Worm (Caenorhabditis elegans): ENCODE results near the gene fbxb-114.

The fbxb-114 gene

DNA sequence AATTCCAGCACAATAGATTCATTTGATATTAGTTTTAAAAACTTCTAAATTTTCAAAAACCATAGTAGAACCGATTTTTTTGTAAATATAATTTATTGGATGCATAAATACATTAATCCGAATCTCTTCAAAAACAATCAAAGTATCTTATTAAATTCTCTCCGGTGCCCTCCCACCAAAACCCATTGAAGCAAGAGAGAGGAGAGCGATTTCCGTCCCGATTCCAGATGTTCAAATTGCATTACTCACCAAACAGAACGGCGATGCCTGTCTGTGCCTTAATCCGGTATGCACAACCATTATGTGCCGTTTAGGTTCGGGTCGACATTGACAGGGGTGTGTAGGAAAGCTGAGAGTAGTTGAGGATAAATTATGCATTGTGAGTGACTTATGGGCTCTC is 38.7 kb downstream of the fbxb-114 start:
- TF ChIP-seq chd-7 (tag; optimal IDR thresholded peaks at IDR 0.05) (no peak), nfya-2 (GFP tag; IDR thresholded peaks at IDR 0.05) (no peak), Y53F4B.3 (GFP tag; IDR thresholded peaks at IDR 0.05) (no peak), lin-40 (tag; optimal IDR thresholded peaks at IDR 0.05) (no peak), madf-10 (tag; optimal IDR thresholded peaks at IDR 0.05) (no peak), akir-1 (GFP tag; optimal IDR thresholded peaks at IDR 0.05) (no peak), attf-6 (GFP tag; IDR thresholded peaks at IDR 0.05) (no peak), gei-17 (GFP tag; optimal IDR thresholded peaks at IDR 0.05) (no peak), snpc-3.4 (tag; optimal IDR thresholded peaks at IDR 0.05) (no peak), dox-1 (GFP tag; IDR thresholded peaks at IDR 0.05) (no peak)

DNA sequence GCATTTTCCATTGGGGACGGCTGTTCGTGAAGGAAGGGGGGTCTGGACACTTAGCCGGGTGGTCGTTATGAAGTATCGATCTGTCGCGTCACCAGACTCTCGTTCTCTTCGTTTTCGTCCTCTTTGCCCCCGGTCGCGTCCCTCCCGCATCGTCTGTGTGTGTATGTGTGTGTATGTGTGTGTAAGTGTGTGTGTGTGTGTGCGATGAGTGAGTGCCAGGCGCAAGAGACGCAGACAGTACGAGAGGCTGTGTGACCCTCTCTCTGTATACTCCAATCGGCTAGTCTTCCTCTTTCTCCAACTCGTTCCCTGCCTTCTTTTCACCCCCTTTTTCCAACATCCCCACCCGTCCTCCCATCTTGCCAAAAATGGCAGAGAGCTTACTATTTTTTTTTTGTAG is 39.8 kb downstream of the fbxb-114 start:
- TF ChIP-seq die-1 (tag; optimal IDR thresholded peaks at IDR 0.05) (peak; percentile 23), snpc-1.3 (tag; optimal IDR thresholded peaks at IDR 0.05; ENCODE audit: insufficient read depth) (peak; percentile 29), B0035.1 (tag; optimal IDR thresholded peaks at IDR 0.05) (no peak), Y95B8A.8 (GFP tag; IDR thresholded peaks at IDR 0.05) (no peak), ZK185.1 (tag; optimal IDR thresholded peaks at IDR 0.05; ENCODE audit: poor library complexity, severe bottlenecking) (peak; percentile 67), ztf-26 (tag; optimal IDR thresholded peaks at IDR 0.05) (peak; percentile 44), F22D6.2 (tag; optimal IDR thresholded peaks at IDR 0.05) (no peak), lsl-1 (GFP tag; optimal IDR thresholded peaks at IDR 0.05) (no peak), tbp1 (GFP tag; optimal IDR thresholded peaks at IDR 0.05) (peak; percentile 57), ekl-4 (GFP tag; IDR thresholded peaks at IDR 0.05) (peak; percentile 70), bed-1 (GFP tag; IDR thresholded peaks at IDR 0.05) (no peak), Y79H2A.3 (GFP tag; conservative IDR thresholded peaks at IDR 0.05) (no peak), aptf-3 (GFP tag; IDR thresholded peaks at IDR 0.05) (no peak), B0019.2 (GFP tag; conservative IDR thresholded peaks at IDR 0.05) (no peak), egrh-3 (GFP tag; IDR thresholded peaks at IDR 0.05) (peak; percentile 64), ceh-79 (tag; optimal IDR thresholded peaks at IDR 0.05) (no peak), fkh-3 (tag; optimal IDR thresholded peaks at IDR 0.05) (no peak), snpc-1.1 (tag; optimal IDR thresholded peaks at IDR 0.05; ENCODE audit: insufficient read depth) (no peak), lin-40 (tag; optimal IDR thresholded peaks at IDR 0.05) (peak; percentile 81), rpc-1 (optimal IDR thresholded peaks at IDR 0.05) (no peak), rpc-1 (tag; optimal IDR thresholded peaks at IDR 0.05) (no peak), pha-4 (tag; optimal IDR thresholded peaks at IDR 0.05) (no peak), cebp-2 (GFP tag; IDR thresholded peaks at IDR 0.05) (no peak), ceh-40 (GFP tag; IDR thresholded peaks at IDR 0.05) (no peak), mcd-1 (GFP tag; IDR thresholded peaks at IDR 0.05) (peak; percentile 54), F49E8.2 (tag; optimal IDR thresholded peaks at IDR 0.05; ENCODE audit: insufficient read depth) (no peak), madf-8 (GFP tag; conservative IDR thresholded peaks at IDR 0.05) (no peak), hlh-26 (GFP tag; conservative IDR thresholded peaks at IDR 0.05) (no peak), K12H6.12 (tag; optimal IDR thresholded peaks at IDR 0.05) (peak; percentile 88), B0261.1 (tag; optimal IDR thresholded peaks at IDR 0.05) (peak; percentile 13), rec-8 (tag; optimal IDR thresholded peaks at IDR 0.05) (no peak), C06A6.2 (GFP tag; conservative IDR thresholded peaks at IDR 0.05) (peak; percentile 66; the same call in 1 of the 2 replicates), mes-4 (tag; optimal IDR thresholded peaks at IDR 0.05) (no peak), ets-4 (GFP tag; optimal IDR thresholded peaks at IDR 0.05) (peak; percentile 58), F55B11.4 (tag; optimal IDR thresholded peaks at IDR 0.05; ENCODE audit: borderline replicate concordance, insufficient read depth) (no peak), T26A5.8 (tag; optimal IDR thresholded peaks at IDR 0.05) (no peak), nhr-120 (GFP tag; IDR thresholded peaks at IDR 0.05) (0 out of 2 replicates have a peak, but pooled peaks have one; percentile 28), let-526 (GFP tag; IDR thresholded peaks at IDR 0.05) (peak; percentile 77; the same call in 1 of the 2 replicates)

Data from whole organism, young adult.